Fruit fly (Drosophila melanogaster) whole organism, embryonic: ENCODE data around the gene TFAM.

ENCODE experiments used
- B-H1 ChIP-seq: fragments of 200-800 bp; sonication (Bioruptor generic); IDR thresholded peaks from 3 replicates; pipeline ENCODE4 v1.3.6; 2022; ENCODE audit warnings: missing biosample characterization, missing genetic modification characterization
- B-H2 ChIP-seq: fragments of 200-800 bp; sonication (Bioruptor generic); optimal IDR thresholded peaks from 2 replicates; lab custom pipeline; 2018; ENCODE audit warnings: missing biosample characterization, mild to moderate bottlenecking, missing genetic modification characterization
- BtbVII ChIP-seq: fragments of 200-800 bp; sonication (Bioruptor generic); optimal IDR thresholded peaks from 3 replicates; lab custom pipeline; 2017; ENCODE audit warnings: missing biosample characterization, mild to moderate bottlenecking, missing genetic modification characterization
- CG10147 ChIP-seq: fragments of 200-800 bp; sonication (Bioruptor generic); optimal IDR thresholded peaks from 2 replicates; lab custom pipeline; 2019; ENCODE audit warnings: missing biosample characterization, mild to moderate bottlenecking, missing genetic modification characterization, moderate library complexity
- CG10274 ChIP-seq: fragments of 200-800 bp; sonication (Bioruptor generic); optimal IDR thresholded peaks from 3 replicates; lab custom pipeline; 2017; ENCODE audit warnings: missing biosample characterization, mild to moderate bottlenecking, missing genetic modification characterization
- CG10979 ChIP-seq: fragments of 200-800 bp; sonication (Bioruptor generic); optimal IDR thresholded peaks from 2 replicates; lab custom pipeline; 2018; ENCODE audit warnings: missing biosample characterization, mild to moderate bottlenecking, missing genetic modification characterization, moderate library complexity
- CG12219 ChIP-seq: fragments of 200-800 bp; sonication (Bioruptor generic); optimal IDR thresholded peaks from 3 replicates; lab custom pipeline; 2018; ENCODE audit warnings: missing biosample characterization, mild to moderate bottlenecking, missing genetic modification characterization
- CG15011 ChIP-seq: fragments of 200-800 bp; sonication (Bioruptor generic); optimal IDR thresholded peaks from 3 replicates; lab custom pipeline; 2018; ENCODE audit warnings: missing biosample characterization, mild to moderate bottlenecking, missing genetic modification characterization
- CG17568 ChIP-seq: fragments of 200-800 bp; sonication (Bioruptor generic); optimal IDR thresholded peaks from 2 replicates; lab custom pipeline; 2018; ENCODE audit warnings: missing biosample characterization, mild to moderate bottlenecking, missing genetic modification characterization, moderate library complexity
- CG2678 ChIP-seq: fragments of 200-800 bp; sonication (Bioruptor generic); optimal IDR thresholded peaks from 3 replicates; lab custom pipeline; 2019; ENCODE audit warnings: missing biosample characterization, mild to moderate bottlenecking, missing genetic modification characterization, moderate library complexity
- CG2875 ChIP-seq: fragments of 200-800 bp; sonication (Bioruptor generic); optimal IDR thresholded peaks from 2 replicates; lab custom pipeline; 2017; ENCODE audit warnings: missing biosample characterization, mild to moderate bottlenecking, missing genetic modification characterization, missing genetic modification reagents
- CG34376 ChIP-seq: fragments of 200-800 bp; sonication (Bioruptor generic); optimal IDR thresholded peaks from 2 replicates; lab custom pipeline; 2018; ENCODE audit warnings: missing biosample characterization, mild to moderate bottlenecking, missing genetic modification characterization
- CG3726 ChIP-seq: fragments of 200-800 bp; sonication (Bioruptor generic); IDR thresholded peaks from 3 replicates; pipeline ENCODE4, ENCODE4 v1.3.6; 2022; ENCODE audit warnings: missing biosample characterization, missing genetic modification characterization
- CG6272 ChIP-seq: fragments of 200-800 bp; sonication (Bioruptor generic); IDR thresholded peaks from 2 replicates; pipeline ENCODE4 v1.3.6; 2022; ENCODE audit warnings: missing biosample characterization, missing genetic modification characterization
- CG6689 ChIP-seq: fragments of 200-800 bp; sonication (Bioruptor generic); IDR thresholded peaks from 2 replicates; pipeline ENCODE4 v1.3.6; 2022; ENCODE audit warnings: missing biosample characterization, missing genetic modification characterization
- CG6791 ChIP-seq: fragments of 200-800 bp; sonication (Bioruptor generic); IDR thresholded peaks from 3 replicates; pipeline ENCODE4 v1.3.6; 2022; ENCODE audit warnings: missing biosample characterization, missing genetic modification characterization; ENCODE audit not compliant: partially characterized antibody
- Ets65A ChIP-seq: fragments of 200-800 bp; sonication (Bioruptor generic); peaks from one replicate; lab custom pipeline; 2016; ENCODE audit warnings: missing biosample characterization, missing genetic modification characterization
- H2.0 ChIP-seq: fragments of 200-800 bp; sonication (Bioruptor generic); IDR thresholded peaks from 2 replicates; pipeline ENCODE4 v1.3.6; 2022; ENCODE audit warnings: missing biosample characterization, missing genetic modification characterization
- HLH54F ChIP-seq: fragments of 200-800 bp; sonication (Bioruptor generic); optimal IDR thresholded peaks from 3 replicates; lab custom pipeline; 2016; ENCODE audit warnings: missing biosample characterization, missing genetic modification characterization
- Hr78 ChIP-seq, 2 experiments: fragments of 200-800 bp in 1 of 2; fragments of >200 bp in 1 of 2; sonication (Bioruptor generic) in 1 of 2; optimal IDR thresholded peaks; 2 replicates each; lab custom pipeline; 2017 to 2019; ENCODE audit warnings: missing biosample characterization in 2 of 2, missing genetic modification characterization in 2 of 2, mild to moderate bottlenecking in 1 of 2, moderate library complexity in 1 of 2
- Myb ChIP-seq: fragments of 200-800 bp; sonication (Bioruptor generic); optimal IDR thresholded peaks from 2 replicates; lab custom pipeline; 2016; ENCODE audit warnings: missing biosample characterization, missing genetic modification characterization
- PHDP ChIP-seq: fragments of 200-800 bp; sonication (Bioruptor generic); optimal IDR thresholded peaks from 3 replicates; lab custom pipeline; 2018; ENCODE audit warnings: missing biosample characterization, mild to moderate bottlenecking, missing genetic modification characterization, moderate library complexity
- Sox100B ChIP-seq: fragments of 200-800 bp; sonication (Bioruptor generic); optimal IDR thresholded peaks from 3 replicates; lab custom pipeline; 2018; ENCODE audit warnings: missing biosample characterization, mild to moderate bottlenecking, missing genetic modification characterization
- ab ChIP-seq: fragments of 200-800 bp; sonication (Bioruptor generic); optimal IDR thresholded peaks from 2 replicates; lab custom pipeline; 2016; ENCODE audit warnings: missing biosample characterization, missing genetic modification characterization
- ase ChIP-seq: fragments of 200-800 bp; sonication (Bioruptor generic); IDR thresholded peaks from 3 replicates; pipeline ENCODE4 v1.3.6; 2022; ENCODE audit warnings: missing biosample characterization, missing genetic modification characterization
- ato ChIP-seq: fragments of 200-800 bp; sonication (Bioruptor generic); IDR thresholded peaks from 2 replicates; pipeline ENCODE4 v1.3.6; 2022; ENCODE audit warnings: missing biosample characterization, missing genetic modification characterization; ENCODE audit not compliant: partially characterized antibody
- cato ChIP-seq: fragments of 200-800 bp; sonication (Bioruptor generic); optimal IDR thresholded peaks from 2 replicates; lab custom pipeline; 2016; ENCODE audit warnings: missing biosample characterization, missing genetic modification characterization, borderline replicate concordance
- crc ChIP-seq: fragments of 200-800 bp; sonication (Bioruptor generic); optimal IDR thresholded peaks from 2 replicates; lab custom pipeline; 2016; ENCODE audit warnings: missing biosample characterization, missing genetic modification characterization
- crol ChIP-seq: fragments of 200-800 bp; sonication (Bioruptor generic); IDR thresholded peaks from 2 replicates; pipeline ENCODE4 v1.3.6; 2022; ENCODE audit warnings: missing biosample characterization, missing genetic modification characterization
- dati ChIP-seq: fragments of 200-800 bp; sonication (Bioruptor generic); IDR thresholded peaks from 2 replicates; pipeline ENCODE4 v1.3.6; 2022; ENCODE audit warnings: missing biosample characterization, missing genetic modification characterization
- dpn ChIP-seq, 2 experiments: fragments of 200-800 bp; sonication (Bioruptor generic); optimal IDR thresholded peaks; 3 replicates each; lab custom pipeline; 2016; ENCODE audit warnings: missing biosample characterization in 2 of 2, missing genetic modification characterization in 2 of 2
- jing ChIP-seq: fragments of 200-800 bp; sonication (Bioruptor generic); optimal IDR thresholded peaks from 2 replicates; lab custom pipeline; 2018; ENCODE audit warnings: missing biosample characterization, mild to moderate bottlenecking, missing genetic modification characterization
- oc ChIP-seq: fragments of 200-800 bp; sonication (Bioruptor generic); optimal IDR thresholded peaks from 2 replicates; lab custom pipeline; 2018; ENCODE audit warnings: missing biosample characterization, mild to moderate bottlenecking, missing genetic modification characterization, moderate library complexity
- pho ChIP-seq: fragments of 200-800 bp; sonication (Bioruptor generic); optimal IDR thresholded peaks from 2 replicates; lab custom pipeline; 2016; ENCODE audit warnings: missing biosample characterization, missing genetic modification characterization
- pros ChIP-seq: fragments of 200-800 bp; sonication (Bioruptor generic); optimal IDR thresholded peaks from 3 replicates; lab custom pipeline; 2019; ENCODE audit warnings: missing biosample characterization, mild to moderate bottlenecking, missing genetic modification characterization, moderate library complexity
- pzg ChIP-seq: fragments of 200-800 bp; sonication (Bioruptor generic); optimal IDR thresholded peaks from 3 replicates; lab custom pipeline; 2018; ENCODE audit warnings: missing biosample characterization, mild to moderate bottlenecking, missing genetic modification characterization, moderate library complexity
- rib ChIP-seq: fragments of 200-800 bp; sonication (Bioruptor generic); IDR thresholded peaks from 2 replicates; pipeline ENCODE4 v1.3.6; 2022; ENCODE audit warnings: missing biosample characterization, missing genetic modification characterization
- scrt ChIP-seq: fragments of 200-800 bp; sonication (Bioruptor generic); optimal IDR thresholded peaks from 2 replicates; lab custom pipeline; 2018; ENCODE audit warnings: missing biosample characterization, mild to moderate bottlenecking, missing genetic modification characterization, moderate library complexity
- sd ChIP-seq: fragments of 200-800 bp; sonication (Bioruptor generic); optimal IDR thresholded peaks from 3 replicates; lab custom pipeline; 2018; ENCODE audit warnings: missing biosample characterization, mild to moderate bottlenecking, missing genetic modification characterization, moderate library complexity
- seq ChIP-seq: fragments of 200-800 bp; sonication (Bioruptor generic); IDR thresholded peaks from 2 replicates; pipeline ENCODE4 v1.3.6; 2022; ENCODE audit warnings: missing biosample characterization, missing genetic modification characterization
- shn ChIP-seq: fragments of 200-800 bp; sonication (Bioruptor generic); optimal IDR thresholded peaks from 3 replicates; lab custom pipeline; 2016; ENCODE audit warnings: missing biosample characterization, missing genetic modification characterization
- slou ChIP-seq: fragments of 200-800 bp; sonication (Bioruptor generic); optimal IDR thresholded peaks from 3 replicates; lab custom pipeline; 2016; ENCODE audit warnings: missing biosample characterization, missing genetic modification characterization
- stc ChIP-seq: fragments of 200-800 bp; sonication (Bioruptor generic); IDR thresholded peaks from 2 replicates; pipeline ENCODE4 v1.3.6; 2022; ENCODE audit warnings: missing biosample characterization, missing genetic modification characterization
- tio ChIP-seq: fragments of 200-800 bp; sonication (Bioruptor generic); optimal IDR thresholded peaks from 2 replicates; lab custom pipeline; 2017; ENCODE audit warnings: missing biosample characterization, missing genetic modification characterization, inconsistent platforms
- tll ChIP-seq, 2 experiments: fragments of 200-800 bp in 1 of 2; fragments of >200 bp in 1 of 2; sonication (Bioruptor generic) in 1 of 2; optimal IDR thresholded peaks; 2 replicates each; lab custom pipeline; 2017 to 2019; ENCODE audit warnings: missing biosample characterization in 2 of 2, missing genetic modification characterization in 2 of 2, mild to moderate bottlenecking in 1 of 2, moderate library complexity in 1 of 2
- toy ChIP-seq: fragments of 200-800 bp; sonication (Bioruptor generic); IDR thresholded peaks from 2 replicates; pipeline ENCODE4 v1.3.6; 2022; ENCODE audit warnings: missing biosample characterization, missing genetic modification characterization
- trem ChIP-seq: fragments of 200-800 bp; optimal IDR thresholded peaks from 3 replicates; lab custom pipeline; 2019; ENCODE audit warnings: missing biosample characterization, mild to moderate bottlenecking, missing genetic modification characterization, moderate library complexity
- wdn ChIP-seq: fragments of 200-800 bp; sonication (Bioruptor generic); IDR thresholded peaks from 2 replicates; pipeline ENCODE4 v1.3.6; 2022; ENCODE audit warnings: missing biosample characterization, missing genetic modification characterization

Gene TFAM

DNA sequence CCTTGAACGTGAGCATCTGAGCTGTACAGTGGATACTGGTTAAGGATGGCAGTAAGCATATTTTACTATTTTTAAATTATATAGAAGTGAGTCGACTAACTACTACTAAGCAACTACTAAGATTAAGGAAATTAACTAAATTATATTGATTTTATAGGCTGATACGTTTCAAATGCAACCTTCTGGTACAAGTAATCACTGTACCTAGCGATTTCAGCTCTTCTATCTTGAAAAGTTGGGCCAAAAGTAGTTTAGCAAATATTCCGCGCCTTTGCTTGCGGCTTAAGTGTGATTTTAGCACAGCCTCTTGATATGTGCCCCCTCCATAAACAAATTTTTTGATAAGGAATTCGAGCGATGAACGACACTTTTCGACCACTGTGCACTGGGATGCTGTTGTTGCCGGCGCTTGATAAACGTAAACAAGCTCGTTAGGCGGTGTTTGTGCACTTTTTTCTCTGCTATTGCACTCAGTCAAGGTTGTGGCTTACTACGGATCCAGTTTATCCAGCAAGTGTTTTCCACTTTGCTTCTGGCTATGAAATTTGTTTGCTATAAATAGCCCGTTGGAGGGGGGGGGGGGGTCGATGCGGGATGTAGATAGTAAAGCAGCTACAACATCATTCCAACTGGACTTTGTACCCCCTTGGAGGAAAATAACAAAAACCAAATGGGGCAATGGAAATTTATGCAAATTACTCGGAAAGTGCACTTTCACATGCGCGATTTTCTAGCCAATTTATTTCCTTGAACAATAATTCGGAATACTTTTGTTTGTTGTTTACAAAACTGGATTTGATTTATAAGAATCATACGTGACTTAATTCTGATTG lies 20.3 kb downstream of the TFAM start (continued):
- TF ChIP-seq crc (GFP tag; lab: Kevin White, UChicago) (peak; percentile 41), CG10979 (tag; lab: Kevin White, UChicago) (peak; percentile 39), CG12219 (GFP tag; lab: Kevin White, UChicago) (no peak), ase (GFP tag; lab: Robert Waterston, UW) (peak; percentile 72; the same call in 2 of the 3 replicates), CG2875 (GFP tag; lab: Kevin White, UChicago) (no peak), Myb (GFP tag; lab: Kevin White, UChicago) (peak; percentile 24), dati (no peak), cato (peak; percentile 34), seq (GFP tag; lab: Robert Waterston, UW) (peak; percentile 65), CG6272 (GFP tag; lab: Robert Waterston, UW) (peak; percentile 80), stc (GFP tag; lab: Robert Waterston, UW) (peak; percentile 74), crol (GFP tag; lab: Robert Waterston, UW) (peak; percentile 38), dpn (GFP tag; optimal IDR thresholded peaks at IDR 0.05; lab: Kevin White, UChicago) (peak; percentile 51 to 73), ab (peak; percentile 35), CG6689 (GFP tag; lab: Robert Waterston, UW) (peak; percentile 76), BtbVII (peak; percentile 83), Sox100B (GFP tag; lab: Kevin White, UChicago) (peak; percentile 59), H2.0 (GFP tag; lab: Robert Waterston, UW) (peak; percentile 64), tio (peak; percentile 61), CG15011 (GFP tag; lab: Kevin White, UChicago) (peak; percentile 55), jing (GFP tag; lab: Kevin White, UChicago) (peak; percentile 4), B-H2 (GFP tag; lab: Kevin White, UChicago) (no peak), Ets65A (GFP tag; lab: Kevin White, UChicago) (peak; percentile 33), scrt (GFP tag; lab: Kevin White, UChicago) (peak; percentile 68), Hr78 (GFP tag; optimal IDR thresholded peaks at IDR 0.05; lab: Kevin White, UChicago) (no peak), ato (no peak), pros (GFP tag; lab: Kevin White, UChicago) (no peak), CG2678 (peak; percentile 74), pho (GFP tag; lab: Kevin White, UChicago) (peak; percentile 47), toy (GFP tag; lab: Robert Waterston, UW) (peak; percentile 66), PHDP (tag; lab: Kevin White, UChicago) (peak; percentile 40), CG17568 (GFP tag; lab: Kevin White, UChicago) (no peak), CG34376 (GFP tag; lab: Kevin White, UChicago) (no peak), CG10274 (GFP tag; lab: Kevin White, UChicago) (no peak), sd (tag; lab: Kevin White, UChicago) (no peak), wdn (GFP tag; lab: Robert Waterston, UW) (peak; percentile 61), oc (tag; lab: Kevin White, UChicago) (no peak), CG6791 (GFP tag; lab: Robert Waterston, UW) (no peak), tll (GFP tag; optimal IDR thresholded peaks at IDR 0.05; lab: Kevin White, UChicago) (no peak), B-H1 (GFP tag; lab: Robert Waterston, UW) (0 out of 3 replicates have a peak, but pooled peaks have one; percentile 35), slou (GFP tag; lab: Kevin White, UChicago) (no peak), trem (tag; lab: Kevin White, UChicago) (no peak), shn (no peak), rib (GFP tag; lab: Robert Waterston, UW) (peak; percentile 73), pzg (no peak), CG3726 (GFP tag; lab: Robert Waterston, UW) (peak; percentile 49; the same call in 1 of the 3 replicates), HLH54F (peak; percentile 36), CG10147 (GFP tag; lab: Kevin White, UChicago) (no peak)
